Worm (Caenorhabditis elegans) whole organism, young adult: ENCODE data around the gene chdh-1.

ENCODE experiments used
- K12H6.12 ChIP-seq: fragments of 200-800 bp; sonication (Bioruptor generic); optimal IDR thresholded peaks from 2 replicates; lab custom pipeline; 2018; ENCODE audit warnings: mild to moderate bottlenecking, missing genetic modification characterization, missing compliant biosample characterization
- Y53G8AR.9 ChIP-seq: fragments of 200-800 bp; sonication (Bioruptor generic); conservative IDR thresholded peaks from 2 replicates; pipeline ENCODE4 v1.3.6; 2022; ENCODE audit warnings: missing genetic modification reagents, missing genetic modification characterization, missing compliant biosample characterization
- ama-1 ChIP-seq, 3 experiments: fragments of 150-350 bp in 1 of 3; sonication (generic microtip) in 2 of 3; optimal IDR thresholded peaks; 2 replicates each; lab custom pipeline; 2014 to 2018; ENCODE audit warnings: missing biosample characterization in 2 of 3, missing genetic modification characterization in 2 of 3, missing genetic modification reagents in 2 of 3
- bed-1 ChIP-seq: fragments of 200-800 bp; sonication (Bioruptor generic); IDR thresholded peaks from 2 replicates; pipeline ENCODE4 v1.3.6; 2022; ENCODE audit warnings: missing genetic modification reagents, missing genetic modification characterization, missing compliant biosample characterization
- ceh-91 ChIP-seq: fragments of 200-800 bp; sonication (Bioruptor generic); IDR thresholded peaks from 2 replicates; pipeline ENCODE4 v1.3.6; 2022; ENCODE audit warnings: missing genetic modification reagents, missing genetic modification characterization, missing compliant biosample characterization
- dpl-1 ChIP-seq: fragments of 150-350 bp; optimal IDR thresholded peaks from 2 replicates; lab custom pipeline; 2014; ENCODE audit warnings: missing biosample characterization, missing genetic modification reagents, missing genetic modification characterization
- lin-35 ChIP-seq, 3 experiments: fragments of 150-350 bp in 2 of 3; sonication (generic microtip) in 1 of 3; optimal IDR thresholded peaks; 2 replicates each; lab custom pipeline; 2014 to 2018; ENCODE audit warnings: missing biosample characterization in 3 of 3, missing genetic modification characterization in 3 of 3, missing genetic modification reagents in 3 of 3
- lir-1 ChIP-seq: fragments of 200-800 bp; sonication (Bioruptor generic); conservative IDR thresholded peaks from 2 replicates; pipeline ENCODE4 v1.3.6; 2022; ENCODE audit warnings: missing genetic modification reagents, missing genetic modification characterization, missing compliant biosample characterization
- nfya-1 ChIP-seq: sonication (generic microtip); optimal IDR thresholded peaks from 2 replicates; lab custom pipeline; 2017; ENCODE audit warnings: antibody characterized with exemption, missing compliant biosample characterization, missing genetic modification characterization, borderline replicate concordance; ENCODE audit not compliant: insufficient read depth
- nhr-179 ChIP-seq: sonication (generic microtip); optimal IDR thresholded peaks from 2 replicates; lab custom pipeline; 2016; ENCODE audit warnings: mild to moderate bottlenecking, missing genetic modification characterization, missing compliant biosample characterization
- unc-62 ChIP-seq: fragments of 150-350 bp; optimal IDR thresholded peaks from 2 replicates; lab custom pipeline; 2014; ENCODE audit warnings: missing biosample characterization, missing genetic modification reagents, missing genetic modification characterization
- xnd-1 ChIP-seq: sonication (generic microtip); optimal IDR thresholded peaks from 2 replicates; lab custom pipeline; 2016; ENCODE audit warnings: missing genotype, missing genetic modification reagents, missing genetic modification characterization, missing compliant biosample characterization

ce11 chrII:8668871-8669270 lies 29.9 kb downstream of the chdh-1 start:
- TF ChIP-seq ama-1 (optimal IDR thresholded peaks at IDR 0.05; lab: Kevin White, UChicago), result no peak
- TF ChIP-seq ama-1 (GFP tag; optimal IDR thresholded peaks at IDR 0.05; lab: Kevin White, UChicago), result no peak
- no peak for TF ChIP-seq lir-1 (GFP tag; lab: Robert Waterston, UW)
- no peak for TF ChIP-seq dpl-1
- no peak for TF ChIP-seq nfya-1 (tag; lab: Kevin White, UChicago)
- no peak for TF ChIP-seq K12H6.12 (tag; lab: Kevin White, UChicago)
- TF ChIP-seq unc-62 (GFP tag; lab: Kevin White, UChicago), result no peak
- TF ChIP-seq ceh-91 (GFP tag; lab: Robert Waterston, UW), result no peak
- TF ChIP-seq Y53G8AR.9 (GFP tag; lab: Robert Waterston, UW), result no peak
- TF ChIP-seq bed-1, result no peak
- TF ChIP-seq xnd-1 (tag; lab: Kevin White, UChicago), result no peak
- TF ChIP-seq nhr-179 (tag; lab: Kevin White, UChicago), result no peak
- TF ChIP-seq lin-35 (GFP tag; optimal IDR thresholded peaks at IDR 0.05; lab: Kevin White, UChicago), result no peak
